Worm (Caenorhabditis elegans) whole organism, mixed stage, embryonic: ENCODE measurements around the gene srt-27.

Source experiments
- M03D4.4 ChIP-seq: sonication (generic microtip); optimal IDR thresholded peaks from 2 replicates; lab custom pipeline; 2017; ENCODE audit warnings: mild to moderate bottlenecking, missing genetic modification characterization, missing compliant biosample characterization
- bed-3 ChIP-seq: fragments of 200-800 bp; sonication (Bioruptor generic); optimal IDR thresholded peaks from 3 replicates; lab custom pipeline; 2018; ENCODE audit warnings: mild to moderate bottlenecking, missing genetic modification characterization, moderate library complexity, missing compliant biosample characterization
- blmp-1 ChIP-seq: fragments of 150-350 bp; optimal IDR thresholded peaks from 2 replicates; lab custom pipeline; 2014; ENCODE audit warnings: missing biosample characterization, missing genetic modification characterization
- ceh-39 ChIP-seq: fragments of 150-350 bp; optimal IDR thresholded peaks from 2 replicates; lab custom pipeline; 2014; ENCODE audit warnings: missing biosample characterization, missing genetic modification characterization
- ceh-43 ChIP-seq: fragments of 200-800 bp; sonication (Bioruptor generic); optimal IDR thresholded peaks from 2 replicates; lab custom pipeline; 2018; ENCODE audit warnings: mild to moderate bottlenecking, missing genetic modification characterization, moderate library complexity, missing compliant biosample characterization
- ceh-83 ChIP-seq: fragments of 200-800 bp; sonication (Bioruptor generic); optimal IDR thresholded peaks from 2 replicates; lab custom pipeline; 2018; ENCODE audit warnings: mild to moderate bottlenecking, missing genetic modification characterization, missing compliant biosample characterization
- ces-1 ChIP-seq: fragments of 150-350 bp; optimal IDR thresholded peaks from 2 replicates; lab custom pipeline; 2014; ENCODE audit warnings: missing biosample characterization, missing genetic modification reagents, missing genetic modification characterization
- cnd-1 ChIP-seq: fragments of 200-800 bp; sonication (Bioruptor generic); optimal IDR thresholded peaks from 2 replicates; lab custom pipeline; 2018; ENCODE audit warnings: mild to moderate bottlenecking, missing genetic modification characterization, missing compliant biosample characterization
- drap-1 ChIP-seq: fragments of 200-800 bp; sonication (Bioruptor generic); optimal IDR thresholded peaks from 3 replicates; lab custom pipeline; 2018; ENCODE audit warnings: mild to moderate bottlenecking, missing genetic modification characterization, missing compliant biosample characterization
- elt-1 ChIP-seq: sonication (generic microtip); optimal IDR thresholded peaks from 2 replicates; lab custom pipeline; 2017; ENCODE audit warnings: missing genetic modification characterization, mild to moderate bottlenecking, missing compliant biosample characterization, antibody characterized with exemption, moderate library complexity, borderline replicate concordance; ENCODE audit not compliant: insufficient read depth
- elt-3 ChIP-seq: fragments of 150-350 bp; optimal IDR thresholded peaks from 2 replicates; lab custom pipeline; 2014; ENCODE audit warnings: missing biosample characterization, missing genetic modification characterization
- flh-1 ChIP-seq: fragments of 200-800 bp; sonication (Bioruptor generic); optimal IDR thresholded peaks from 2 replicates; lab custom pipeline; 2018; ENCODE audit warnings: mild to moderate bottlenecking, missing genetic modification characterization, moderate library complexity, missing compliant biosample characterization
- ham-2 ChIP-seq: fragments of 200-800 bp; sonication (Bioruptor generic); optimal IDR thresholded peaks from 2 replicates; lab custom pipeline; 2018; ENCODE audit warnings: mild to moderate bottlenecking, missing genetic modification characterization, missing compliant biosample characterization
- hlh-1 ChIP-seq: fragments of 150-350 bp; optimal IDR thresholded peaks from 2 replicates; lab custom pipeline; 2014; ENCODE audit warnings: missing biosample characterization, missing genetic modification reagents, missing genetic modification characterization
- lin-13 ChIP-seq: fragments of 150-350 bp; optimal IDR thresholded peaks from 2 replicates; lab custom pipeline; 2014; ENCODE audit warnings: missing biosample characterization, missing genetic modification characterization
- lin-32 ChIP-seq: fragments of 200-800 bp; sonication (Bioruptor generic); optimal IDR thresholded peaks from 2 replicates; lab custom pipeline; 2018; ENCODE audit warnings: mild to moderate bottlenecking, missing genetic modification characterization, missing compliant biosample characterization
- lsy-2 ChIP-seq: fragments of 150-350 bp; optimal IDR thresholded peaks from 2 replicates; lab custom pipeline; 2014; ENCODE audit warnings: missing biosample characterization, missing genetic modification characterization
- mep-1 ChIP-seq: fragments of 150-350 bp; optimal IDR thresholded peaks from 2 replicates; lab custom pipeline; 2017; ENCODE audit warnings: missing biosample characterization, missing genetic modification reagents, missing genetic modification characterization, inconsistent platforms
- mls-2 ChIP-seq: sonication (generic microtip); optimal IDR thresholded peaks from 2 replicates; lab custom pipeline; 2016; ENCODE audit warnings: mild to moderate bottlenecking, missing genetic modification characterization, moderate library complexity, missing compliant biosample characterization
- nhr-12 ChIP-seq: fragments of 150-350 bp; optimal IDR thresholded peaks from 2 replicates; lab custom pipeline; 2014; ENCODE audit warnings: missing biosample characterization, missing genetic modification characterization
- nhr-2 ChIP-seq: fragments of 150-350 bp; optimal IDR thresholded peaks from 2 replicates; lab custom pipeline; 2014; ENCODE audit warnings: missing biosample characterization, missing genetic modification characterization
- nhr-237 ChIP-seq: fragments of 150-350 bp; optimal IDR thresholded peaks from 2 replicates; lab custom pipeline; 2014; ENCODE audit warnings: missing biosample characterization, missing genetic modification characterization
- nhr-28 ChIP-seq: fragments of 150-350 bp; optimal IDR thresholded peaks from 2 replicates; lab custom pipeline; 2014; ENCODE audit warnings: missing biosample characterization, missing genetic modification characterization
- pha-4 ChIP-seq: fragments of 150-350 bp; optimal IDR thresholded peaks from 2 replicates; lab custom pipeline; 2018; ENCODE audit warnings: missing biosample characterization, missing genetic modification reagents, missing genetic modification characterization
- sem-2 ChIP-seq: fragments of 200-800 bp; sonication (Bioruptor generic); optimal IDR thresholded peaks from 2 replicates; lab custom pipeline; 2018; ENCODE audit warnings: mild to moderate bottlenecking, missing genetic modification characterization, missing compliant biosample characterization
- snpc-4 ChIP-seq: fragments of 150-350 bp; optimal IDR thresholded peaks from 2 replicates; lab custom pipeline; 2014; ENCODE audit warnings: missing biosample characterization, missing genetic modification characterization
- tbx-8 ChIP-seq: fragments of 200-800 bp; sonication (Bioruptor generic); optimal IDR thresholded peaks from 2 replicates; lab custom pipeline; 2018; ENCODE audit warnings: mild to moderate bottlenecking, missing genetic modification characterization, moderate library complexity, missing compliant biosample characterization
- unc-120 ChIP-seq: sonication (generic microtip); optimal IDR thresholded peaks from 2 replicates; lab custom pipeline; 2017; ENCODE audit warnings: missing genetic modification characterization, missing compliant biosample characterization; ENCODE audit not compliant: poor library complexity, severe bottlenecking
- unc-62 ChIP-seq: fragments of 150-350 bp; optimal IDR thresholded peaks from 2 replicates; lab custom pipeline; 2014; ENCODE audit warnings: missing biosample characterization, missing genetic modification reagents, missing genetic modification characterization
- zip-8 ChIP-seq: fragments of 150-350 bp; optimal IDR thresholded peaks from 2 replicates; lab custom pipeline; 2014; ENCODE audit warnings: missing biosample characterization, missing genetic modification characterization
- ztf-11 ChIP-seq: fragments of 150-350 bp; optimal IDR thresholded peaks from 2 replicates; lab custom pipeline; 2014; ENCODE audit warnings: missing biosample characterization, missing genetic modification characterization

Gene srt-27

DNA sequence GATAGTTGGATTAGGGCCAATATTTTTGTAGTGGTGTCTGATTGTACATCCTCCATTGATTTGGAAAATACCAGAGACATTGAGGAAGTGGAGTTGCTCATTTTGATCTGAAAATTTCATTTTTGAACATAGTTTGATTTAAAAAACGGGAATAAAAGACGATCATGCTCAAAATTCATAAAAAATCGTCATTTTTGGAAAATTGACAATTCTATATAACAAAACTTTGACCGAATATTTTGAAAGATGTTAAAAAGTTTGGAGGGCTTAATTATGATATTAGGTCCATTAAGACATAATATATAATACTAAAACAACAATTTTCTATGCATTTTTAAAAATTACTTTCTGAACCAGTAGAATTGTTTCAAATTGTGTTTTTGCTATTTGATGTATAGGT, 38.8 kb upstream of the srt-27 start, which contains the start of gene srg-58:
Gene srg-58, minus strand, starts transcription at position 101 of the 400 bp plus-strand sequence.
- no peak for TF ChIP-seq tbx-8

DNA sequence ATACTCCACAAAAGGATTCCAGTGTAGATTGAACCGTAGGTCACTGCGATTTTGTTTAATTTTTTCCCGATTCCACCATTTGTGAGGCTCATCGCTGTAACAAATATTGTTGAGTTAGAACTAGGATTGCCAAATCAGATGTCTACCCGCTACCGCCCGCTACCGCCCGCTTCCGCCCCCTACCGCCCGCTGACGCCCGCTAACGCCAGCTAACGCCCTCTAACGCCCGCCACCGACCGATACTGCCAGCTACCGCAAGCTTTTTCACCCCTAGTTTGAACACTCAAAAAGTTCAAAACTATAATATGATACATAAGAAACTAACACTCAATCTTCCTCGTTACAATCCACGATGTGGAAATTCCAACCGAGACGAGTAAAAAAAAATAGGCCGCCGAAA, 37.8 kb upstream of the srt-27 start:
- no peak for TF ChIP-seq blmp-1 (tag; lab: Kevin White, UChicago)
- TF ChIP-seq unc-120 = no peak
- TF ChIP-seq nhr-237 (tag; lab: Kevin White, UChicago) = no peak
- TF ChIP-seq elt-3 (tag; lab: Kevin White, UChicago) = no peak
- TF ChIP-seq nhr-2 = no peak
- no peak for TF ChIP-seq nhr-12 (tag; lab: Kevin White, UChicago)
- no peak for TF ChIP-seq nhr-28 (tag; lab: Kevin White, UChicago)
- no peak for TF ChIP-seq ces-1 (GFP tag; lab: Kevin White, UChicago)
- no peak for TF ChIP-seq snpc-4
- TF ChIP-seq drap-1 (GFP tag; lab: Kevin White, UChicago) = no peak
- TF ChIP-seq lsy-2 (tag; lab: Kevin White, UChicago) = no peak
- no peak for TF ChIP-seq sem-2
- TF ChIP-seq pha-4 = no peak

DNA sequence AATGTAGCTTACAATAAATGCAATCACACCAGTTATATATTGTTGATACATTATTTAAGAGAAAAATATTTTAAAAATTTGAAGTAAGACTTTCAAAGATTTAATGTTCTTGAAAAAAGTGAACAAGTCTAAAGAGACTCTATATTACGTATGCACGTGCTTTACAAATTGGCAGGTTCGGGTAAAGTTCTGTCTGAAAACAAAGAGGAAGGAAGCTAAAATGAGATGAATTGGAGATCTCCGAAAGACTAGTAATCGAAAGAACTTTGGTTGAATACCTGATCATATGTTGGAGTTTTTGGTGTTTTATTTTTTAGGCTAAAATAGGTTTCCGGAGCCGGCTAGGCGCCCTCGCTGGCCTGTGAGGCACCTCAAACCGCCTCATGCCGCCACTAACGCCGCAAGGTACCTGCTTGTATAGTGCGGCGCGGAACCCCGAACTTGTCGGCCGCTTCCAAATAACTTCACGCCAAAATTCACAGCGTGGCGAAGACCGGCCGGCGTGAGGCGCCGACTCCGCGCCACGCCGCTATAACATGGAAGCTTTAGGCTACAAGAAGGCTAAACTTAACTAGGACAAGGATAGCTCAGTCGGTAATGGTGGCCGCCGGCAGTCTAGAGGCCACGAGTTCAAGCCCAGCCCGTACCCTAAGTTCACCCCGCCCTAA, 36.7 kb upstream of the srt-27 start, which contains the start of gene srx-28:
Gene srx-28, minus strand, starts transcription at position 51 of the 668 bp plus-strand sequence.
- TF ChIP-seq lin-13 (tag; lab: Kevin White, UChicago) = no peak
- TF ChIP-seq sem-2 = no peak
- no peak for TF ChIP-seq zip-8 (tag; lab: Kevin White, UChicago)
- TF ChIP-seq hlh-1 = no peak
- TF ChIP-seq M03D4.4 (tag; lab: Kevin White, UChicago) = no peak
- TF ChIP-seq mls-2 (tag; lab: Kevin White, UChicago) = no peak
- no peak for TF ChIP-seq nhr-2
- TF ChIP-seq unc-120 = no peak
- TF ChIP-seq cnd-1 (tag; lab: Kevin White, UChicago) = no peak
- no peak for TF ChIP-seq nhr-28 (tag; lab: Kevin White, UChicago)
- no peak for TF ChIP-seq elt-1 (tag; lab: Kevin White, UChicago)
- no peak for TF ChIP-seq pha-4
- TF ChIP-seq ztf-11 (tag; lab: Kevin White, UChicago) = no peak
- TF ChIP-seq ceh-43 (GFP tag; lab: Kevin White, UChicago) = no peak

DNA sequence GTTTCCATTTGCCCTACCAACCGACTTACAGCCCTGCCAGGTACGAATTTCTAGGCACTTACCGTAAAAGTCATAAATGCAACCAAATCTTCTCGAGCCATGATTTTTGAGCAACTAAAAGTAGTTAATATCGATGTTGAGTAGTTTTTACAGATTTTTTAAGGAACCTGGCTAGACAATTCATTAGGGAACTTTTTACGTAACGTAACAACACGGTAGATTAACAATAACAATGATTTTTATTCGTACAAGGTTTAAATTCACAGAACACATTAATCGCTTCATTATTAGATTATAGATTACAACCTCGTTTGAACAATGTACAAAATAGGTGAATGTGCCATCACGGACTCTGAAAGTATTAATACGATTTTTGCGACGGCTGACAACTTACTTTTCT, 32.3 kb upstream of the srt-27 start, which contains the start of gene srx-26:
Gene srx-26, minus strand, starts transcription at position 101 of the 400 bp plus-strand sequence.
- TF ChIP-seq lin-32 (GFP tag; lab: Kevin White, UChicago) (no peak), snpc-4 (no peak), ham-2 (GFP tag; lab: Kevin White, UChicago) (no peak), lsy-2 (tag; lab: Kevin White, UChicago) (no peak), unc-62 (GFP tag; lab: Kevin White, UChicago) (no peak), blmp-1 (tag; lab: Kevin White, UChicago) (no peak), ztf-11 (tag; lab: Kevin White, UChicago) (no peak), sem-2 (no peak), pha-4 (no peak), hlh-1 (no peak), elt-3 (tag; lab: Kevin White, UChicago) (no peak), ceh-43 (GFP tag; lab: Kevin White, UChicago) (no peak)

DNA sequence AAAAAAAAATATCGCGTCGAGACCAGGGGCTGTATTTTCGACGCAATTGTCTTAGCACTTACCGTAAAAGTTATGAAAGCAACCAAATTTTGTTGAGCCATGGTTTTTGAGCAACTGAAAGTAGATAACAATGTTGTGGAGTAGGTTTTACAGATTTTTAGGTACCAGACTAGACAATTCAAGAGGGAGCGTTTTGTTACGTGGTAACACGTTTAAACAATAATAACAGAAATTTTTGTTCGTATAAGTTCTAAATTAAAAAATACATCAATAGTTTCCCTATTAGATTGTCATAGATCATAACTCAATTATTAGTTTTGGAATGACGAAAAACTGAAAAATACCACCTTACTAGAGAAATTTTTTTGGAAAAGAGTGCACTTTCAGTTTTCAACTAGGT, 29.3 kb upstream of the srt-27 start, which contains the start of gene srx-24:
Gene srx-24, minus strand, starts transcription at position 101 of the 400 bp plus-strand sequence.
- no peak for TF ChIP-seq ceh-43 (GFP tag; lab: Kevin White, UChicago)
- TF ChIP-seq flh-1 (GFP tag; lab: Kevin White, UChicago) = no peak
- no peak for TF ChIP-seq ceh-83 (GFP tag; lab: Kevin White, UChicago)
- TF ChIP-seq tbx-8 = no peak
- TF ChIP-seq mep-1 (tag; lab: Kevin White, UChicago) = no peak
- no peak for TF ChIP-seq nhr-2
- TF ChIP-seq bed-3 (GFP tag; lab: Kevin White, UChicago) = no peak
- no peak for TF ChIP-seq nhr-237 (tag; lab: Kevin White, UChicago)
- no peak for TF ChIP-seq elt-3 (tag; lab: Kevin White, UChicago)
- no peak for TF ChIP-seq ceh-39 (tag; lab: Kevin White, UChicago)
- TF ChIP-seq cnd-1 (tag; lab: Kevin White, UChicago) = no peak
- TF ChIP-seq ham-2 (GFP tag; lab: Kevin White, UChicago) = no peak
- no peak for TF ChIP-seq hlh-1
